3 worm cellular contexts compared by ENCODE assay signal in the genomic region with DNA sequence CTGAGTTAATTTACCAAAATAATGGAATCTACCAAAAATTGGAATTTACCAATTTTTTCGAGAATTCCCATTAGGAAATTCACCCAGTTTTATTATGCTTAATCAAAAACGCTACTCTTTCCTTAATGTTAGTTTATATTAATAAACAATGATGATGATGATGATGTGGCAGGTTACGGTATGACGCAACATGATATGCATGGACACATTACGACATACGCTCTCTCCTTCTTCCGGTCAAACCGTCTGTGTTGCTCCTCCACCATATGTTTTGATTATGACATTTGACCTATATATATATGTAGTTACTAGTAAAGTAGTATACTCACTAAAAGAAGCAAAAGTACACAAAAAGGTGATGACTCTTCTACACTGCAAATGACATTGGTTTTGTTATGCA.
A peak's percentile ranks its signal among the peaks of the same experiment; 100 is the strongest.
TF ChIP-seq lines count a peak whose summit lies in the region.

No protein-coding gene starts in this region.

TF ChIP-seq in whole organism, early embryonic, 17 proteins besides CTCF, POLR2A, EP300 and RAD21:
- TF ChIP-seq sea-1 (GFP tag; conservative IDR thresholded peaks at IDR 0.05; lab: Robert Waterston, UW) (no peak), flt-1 (GFP tag; IDR thresholded peaks at IDR 0.05; lab: Robert Waterston, UW) (no peak), ets-7 (tag; optimal IDR thresholded peaks at IDR 0.05; lab: Kevin White, UChicago) (peak; percentile 92), F13C5.2 (tag; optimal IDR thresholded peaks at IDR 0.05; lab: Kevin White, UChicago) (no peak), hmg-4 (GFP tag; optimal IDR thresholded peaks at IDR 0.05; lab: Kevin White, UChicago) (no peak)

TF ChIP-seq in whole organism, late embryonic, 69 proteins besides CTCF, POLR2A, EP300 and RAD21:
- TF ChIP-seq dmd-4 (tag; optimal IDR thresholded peaks at IDR 0.05; lab: Kevin White, UChicago; ENCODE audit: borderline replicate concordance) (no peak), tbx-2 (tag; optimal IDR thresholded peaks at IDR 0.05; lab: Kevin White, UChicago) (peak; percentile 30), pax-1 (tag; optimal IDR thresholded peaks at IDR 0.05; lab: Kevin White, UChicago) (no peak), fkh-6 (tag; optimal IDR thresholded peaks at IDR 0.05; lab: Kevin White, UChicago) (no peak)

TF ChIP-seq in whole organism, mixed stage, embryonic, 35 proteins besides CTCF, POLR2A, EP300 and RAD21:
- TF ChIP-seq lin-32 (GFP tag; optimal IDR thresholded peaks at IDR 0.05; lab: Kevin White, UChicago) (peak; percentile 46), sem-2 (GFP tag; optimal IDR thresholded peaks at IDR 0.05; lab: Kevin White, UChicago) (no peak), sptf-1 (tag; optimal IDR thresholded peaks at IDR 0.05; lab: Kevin White, UChicago) (no peak), cnd-1 (tag; optimal IDR thresholded peaks at IDR 0.05; lab: Kevin White, UChicago) (peak; percentile 61), drap-1 (GFP tag; optimal IDR thresholded peaks at IDR 0.05; lab: Kevin White, UChicago) (no peak), lsy-2 (tag; optimal IDR thresholded peaks at IDR 0.05; lab: Kevin White, UChicago) (no peak), tbx-8 (GFP tag; optimal IDR thresholded peaks at IDR 0.05; lab: Kevin White, UChicago) (no peak), unc-62 (GFP tag; optimal IDR thresholded peaks at IDR 0.05; lab: Kevin White, UChicago) (peak; percentile 52), zip-8 (tag; optimal IDR thresholded peaks at IDR 0.05; lab: Kevin White, UChicago) (peak; percentile 92), unc-120 (tag; optimal IDR thresholded peaks at IDR 0.05; lab: Kevin White, UChicago; ENCODE audit: poor library complexity, severe bottlenecking) (no peak), snpc-4 (tag; optimal IDR thresholded peaks at IDR 0.05; lab: Kevin White, UChicago) (no peak), nhr-2 (tag; optimal IDR thresholded peaks at IDR 0.05; lab: Kevin White, UChicago) (peak; percentile 99), bed-3 (GFP tag; optimal IDR thresholded peaks at IDR 0.05; lab: Kevin White, UChicago) (no peak), elt-1 (tag; optimal IDR thresholded peaks at IDR 0.05; lab: Kevin White, UChicago; ENCODE audit: borderline replicate concordance, insufficient read depth) (no peak), unc-39 (tag; optimal IDR thresholded peaks at IDR 0.05; lab: Kevin White, UChicago) (no peak), ztf-11 (tag; optimal IDR thresholded peaks at IDR 0.05; lab: Kevin White, UChicago) (no peak)
